Worm (Caenorhabditis elegans): ENCODE data around the gene F54D1.1.

F54D1.1 gene

DNA sequence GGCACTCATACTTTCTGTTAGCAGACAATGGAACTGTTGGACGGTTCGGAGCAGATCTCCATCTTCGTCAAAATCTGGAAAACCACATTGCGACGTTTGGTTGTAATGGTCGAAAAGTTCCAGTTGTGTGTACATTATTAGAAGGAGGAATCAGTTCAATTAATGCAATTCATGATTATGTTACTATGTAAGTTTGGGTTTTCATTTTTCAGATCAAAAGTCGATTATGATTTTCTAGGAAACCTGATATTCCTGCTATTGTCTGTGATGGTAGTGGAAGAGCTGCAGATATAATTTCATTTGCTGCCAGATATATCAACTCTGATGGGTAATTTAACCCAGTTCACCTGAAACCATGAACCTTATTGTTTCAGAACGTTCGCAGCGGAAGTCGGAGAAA, 14.4 kb downstream of the F54D1.1 start:
- TF ChIP-seq tbx-37 (GFP tag; conservative IDR thresholded peaks at IDR 0.05) (no peak), pes-1 (GFP tag; IDR thresholded peaks at IDR 0.05) (no peak), aly-1 (tag; optimal IDR thresholded peaks at IDR 0.05) (no peak), tbx-11 (GFP tag; IDR thresholded peaks at IDR 0.05) (no peak), ets-7 (tag; optimal IDR thresholded peaks at IDR 0.05) (no peak), ama-1 (optimal IDR thresholded peaks at IDR 0.05) (no peak), hnd-1 (tag; optimal IDR thresholded peaks at IDR 0.05) (no peak), ceh-13 (GFP tag; optimal IDR thresholded peaks at IDR 0.05) (no peak), tra-4 (tag; optimal IDR thresholded peaks at IDR 0.05) (no peak), scrt-1 (GFP tag; IDR thresholded peaks at IDR 0.05) (no peak)

DNA sequence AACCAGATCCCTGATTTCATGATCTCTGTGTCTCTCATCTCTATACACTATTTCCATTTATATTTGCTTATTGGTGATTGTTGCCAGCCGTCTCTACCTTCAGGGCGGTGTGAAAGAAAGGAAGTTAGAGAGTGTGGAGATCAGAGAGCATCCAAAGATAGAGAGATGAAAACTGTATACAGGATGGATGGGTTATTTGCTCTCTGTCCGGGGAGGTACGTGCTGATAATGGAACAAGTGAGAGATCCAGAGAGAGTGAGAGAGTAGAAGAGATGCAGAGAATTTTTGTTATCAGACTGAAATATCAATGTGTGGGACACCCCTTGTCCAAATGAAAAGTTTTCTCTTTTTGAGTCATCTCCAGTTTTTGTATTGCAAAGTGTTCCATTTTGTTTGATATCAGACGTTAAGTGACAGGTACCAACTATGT, 22.5 kb downstream of the F54D1.1 start:
- TF ChIP-seq aly-1 (tag; optimal IDR thresholded peaks at IDR 0.05) (no peak), pes-1 (GFP tag; IDR thresholded peaks at IDR 0.05) (no peak), scrt-1 (GFP tag; IDR thresholded peaks at IDR 0.05) (no peak), hmg-4 (GFP tag; optimal IDR thresholded peaks at IDR 0.05) (no peak), tbx-11 (GFP tag; IDR thresholded peaks at IDR 0.05) (no peak), ama-1 (optimal IDR thresholded peaks at IDR 0.05) (no peak), ceh-13 (GFP tag; optimal IDR thresholded peaks at IDR 0.05) (no peak), ets-7 (tag; optimal IDR thresholded peaks at IDR 0.05) (no peak), flt-1 (GFP tag; IDR thresholded peaks at IDR 0.05) (no peak), F13C5.2 (tag; optimal IDR thresholded peaks at IDR 0.05) (no peak), hnd-1 (tag; optimal IDR thresholded peaks at IDR 0.05) (no peak), tra-4 (tag; optimal IDR thresholded peaks at IDR 0.05) (no peak), hmbx-1 (tag; optimal IDR thresholded peaks at IDR 0.05) (no peak), ceh-36 (tag; optimal IDR thresholded peaks at IDR 0.05) (no peak), sea-1 (GFP tag; conservative IDR thresholded peaks at IDR 0.05) (no peak), B0310.2 (tag; optimal IDR thresholded peaks at IDR 0.05) (no peak), tbx-37 (GFP tag; conservative IDR thresholded peaks at IDR 0.05) (no peak)

DNA sequence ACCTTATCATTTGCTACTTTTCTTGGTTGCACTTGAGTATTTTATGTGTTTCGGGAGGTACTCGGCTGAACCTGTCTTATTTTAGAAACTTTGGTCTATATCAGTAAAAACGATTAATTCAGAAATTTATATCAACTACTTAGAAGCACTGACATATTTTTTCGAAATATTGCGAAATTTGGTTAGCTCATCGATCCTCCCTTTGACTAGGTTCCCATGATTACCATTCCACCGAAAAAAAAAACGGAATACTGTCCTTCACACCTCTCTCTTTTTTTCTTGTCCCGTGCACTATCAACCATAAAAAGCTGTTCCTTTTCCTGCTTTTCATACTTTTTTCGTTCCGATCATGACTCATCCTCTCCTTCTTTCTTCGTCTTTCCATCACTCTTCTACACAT, 23.6 kb downstream of the F54D1.1 start:
- no peak for TF ChIP-seq tbx-37 (GFP tag; conservative IDR thresholded peaks at IDR 0.05)
- TF ChIP-seq ceh-13 (GFP tag; optimal IDR thresholded peaks at IDR 0.05): no peak
- TF ChIP-seq pes-1 (GFP tag; IDR thresholded peaks at IDR 0.05): no peak
- TF ChIP-seq B0310.2 (tag; optimal IDR thresholded peaks at IDR 0.05): no peak
- TF ChIP-seq sea-1 (GFP tag; conservative IDR thresholded peaks at IDR 0.05): no peak
- no peak for TF ChIP-seq aly-1 (tag; optimal IDR thresholded peaks at IDR 0.05)
- TF ChIP-seq tbx-11 (GFP tag; IDR thresholded peaks at IDR 0.05): no peak
- no peak for TF ChIP-seq F13C5.2 (tag; optimal IDR thresholded peaks at IDR 0.05)
- no peak for TF ChIP-seq flt-1 (GFP tag; IDR thresholded peaks at IDR 0.05)
- no peak for TF ChIP-seq ceh-36 (tag; optimal IDR thresholded peaks at IDR 0.05)
- no peak for TF ChIP-seq hnd-1 (tag; optimal IDR thresholded peaks at IDR 0.05)

DNA sequence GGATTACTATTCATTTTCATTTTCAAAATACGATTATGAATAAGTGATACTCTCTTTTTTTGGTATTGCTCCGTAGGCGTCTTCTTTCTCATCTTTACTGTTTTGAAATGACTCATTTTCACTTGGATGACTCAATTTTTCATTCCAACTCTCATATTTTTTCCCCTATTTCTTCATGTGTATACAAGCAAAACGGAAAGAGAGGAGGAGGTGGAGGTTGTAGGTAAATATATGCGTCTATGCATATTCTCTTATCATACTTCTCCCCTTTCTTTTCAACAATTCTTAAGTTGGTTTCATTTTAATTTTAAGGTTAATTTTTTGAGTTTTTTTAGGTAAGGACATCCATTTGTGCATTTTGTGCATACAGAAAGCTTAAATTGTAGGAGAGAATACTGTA, 24.5 kb downstream of the F54D1.1 start:
- TF ChIP-seq ceh-36 (tag; optimal IDR thresholded peaks at IDR 0.05) (no peak), tbx-11 (GFP tag; IDR thresholded peaks at IDR 0.05) (no peak)

DNA sequence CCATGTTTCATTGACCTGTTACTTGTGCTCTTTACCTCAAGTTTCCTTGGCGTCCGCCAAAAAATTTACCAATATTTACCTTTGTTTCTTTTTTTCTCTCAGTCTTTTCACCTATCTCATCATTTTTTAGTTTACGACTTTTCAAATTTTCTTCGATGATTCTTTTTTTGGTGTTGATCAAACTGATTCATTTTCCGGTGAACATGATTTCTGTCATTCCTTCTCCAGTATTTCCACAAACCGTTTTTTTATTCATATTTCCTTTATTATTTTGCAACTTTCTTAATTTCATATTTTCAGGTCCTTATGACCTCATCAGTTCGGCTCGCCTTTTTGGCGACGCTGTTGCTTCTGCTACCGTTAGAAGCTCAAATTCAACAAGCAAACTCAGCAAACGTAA, 25.9 kb downstream of the F54D1.1 start, which contains the start of gene F54D1.6:
TSS of gene F54D1.6 (plus strand) at position 301 of the 400 bp plus-strand sequence.
- TF ChIP-seq hnd-1 (tag; optimal IDR thresholded peaks at IDR 0.05): no peak
- no peak for TF ChIP-seq aly-1 (tag; optimal IDR thresholded peaks at IDR 0.05)
- TF ChIP-seq ama-1 (optimal IDR thresholded peaks at IDR 0.05): no peak
- TF ChIP-seq ets-7 (tag; optimal IDR thresholded peaks at IDR 0.05): no peak
- TF ChIP-seq tbx-11 (GFP tag; IDR thresholded peaks at IDR 0.05): no peak
- TF ChIP-seq tra-4 (tag; optimal IDR thresholded peaks at IDR 0.05): no peak
- no peak for TF ChIP-seq tbx-37 (GFP tag; conservative IDR thresholded peaks at IDR 0.05)
- no peak for TF ChIP-seq scrt-1 (GFP tag; IDR thresholded peaks at IDR 0.05)
- no peak for TF ChIP-seq flt-1 (GFP tag; IDR thresholded peaks at IDR 0.05)
- TF ChIP-seq B0310.2 (tag; optimal IDR thresholded peaks at IDR 0.05): no peak
- no peak for TF ChIP-seq hmbx-1 (tag; optimal IDR thresholded peaks at IDR 0.05)
- no peak for TF ChIP-seq sea-1 (GFP tag; conservative IDR thresholded peaks at IDR 0.05)
- no peak for TF ChIP-seq ceh-13 (GFP tag; optimal IDR thresholded peaks at IDR 0.05)
- TF ChIP-seq ceh-36 (tag; optimal IDR thresholded peaks at IDR 0.05): no peak
- TF ChIP-seq pes-1 (GFP tag; IDR thresholded peaks at IDR 0.05): no peak
- TF ChIP-seq hmg-4 (GFP tag; optimal IDR thresholded peaks at IDR 0.05): no peak
- no peak for TF ChIP-seq F13C5.2 (tag; optimal IDR thresholded peaks at IDR 0.05)

DNA sequence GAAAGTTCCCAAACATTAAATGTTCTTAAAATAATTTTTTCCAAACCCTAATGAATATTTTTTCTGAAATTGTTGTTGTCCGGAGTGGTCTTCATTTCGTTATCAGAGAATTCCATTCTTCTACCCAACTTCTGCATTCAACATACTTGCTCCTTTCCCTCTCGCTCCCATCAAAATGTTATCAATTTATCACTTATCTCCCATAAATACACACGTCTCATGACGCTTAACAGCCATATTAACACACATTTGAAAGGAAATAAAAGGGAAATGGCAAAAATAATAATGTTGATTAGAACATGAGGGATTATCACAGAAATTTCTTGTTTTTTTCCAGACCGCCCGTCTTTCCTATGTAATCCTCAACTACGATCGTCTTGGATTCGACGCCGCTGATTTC, 27.3 kb downstream of the F54D1.1 start:
- no peak for TF ChIP-seq tbx-37 (GFP tag; conservative IDR thresholded peaks at IDR 0.05)

DNA sequence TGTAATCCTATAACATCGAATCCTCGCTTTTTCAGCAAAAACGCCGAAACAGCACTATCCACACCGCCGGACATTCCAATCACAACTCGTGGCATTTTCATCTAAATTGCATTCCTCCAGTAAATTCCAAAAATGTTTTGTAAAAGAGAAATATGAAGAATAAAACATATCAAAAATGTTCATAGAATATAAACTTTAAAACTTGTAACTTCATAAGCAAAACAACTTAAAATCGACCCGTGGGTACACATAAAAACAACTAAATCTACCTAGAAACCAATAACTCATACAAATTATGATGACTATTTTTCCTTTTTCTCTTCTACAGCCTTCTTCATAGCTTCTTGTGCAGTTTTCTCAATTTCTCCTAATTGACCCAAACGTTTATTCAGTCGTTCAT, 35.2 kb downstream of the F54D1.1 start, which contains the start of gene mttu-1:
TSS of gene mttu-1 (minus strand) at position 101 of the 400 bp plus-strand sequence.
- TF ChIP-seq hmg-4 (GFP tag; optimal IDR thresholded peaks at IDR 0.05) (no peak), aly-1 (tag; optimal IDR thresholded peaks at IDR 0.05) (no peak), ama-1 (optimal IDR thresholded peaks at IDR 0.05) (no peak), tbx-37 (GFP tag; conservative IDR thresholded peaks at IDR 0.05) (no peak), pes-1 (GFP tag; IDR thresholded peaks at IDR 0.05) (no peak), hnd-1 (tag; optimal IDR thresholded peaks at IDR 0.05) (no peak), B0310.2 (tag; optimal IDR thresholded peaks at IDR 0.05) (no peak), tra-4 (tag; optimal IDR thresholded peaks at IDR 0.05) (no peak), ets-7 (tag; optimal IDR thresholded peaks at IDR 0.05) (no peak), ceh-13 (GFP tag; optimal IDR thresholded peaks at IDR 0.05) (no peak), F13C5.2 (tag; optimal IDR thresholded peaks at IDR 0.05) (no peak), hmbx-1 (tag; optimal IDR thresholded peaks at IDR 0.05) (no peak), flt-1 (GFP tag; IDR thresholded peaks at IDR 0.05) (no peak), sea-1 (GFP tag; conservative IDR thresholded peaks at IDR 0.05) (no peak), ceh-36 (tag; optimal IDR thresholded peaks at IDR 0.05) (no peak)

All from whole organism, early embryonic.